Fruit fly (Drosophila melanogaster): ENCODE data around the gene gzl.

gzl gene

dm6 chr3R:6345814-6346213 is 36.9 kb upstream of the gzl start, which contains the start of the genes SmD2 and CG18048 (continued):
- TF ChIP-seq luna (GFP tag; optimal IDR thresholded peaks at IDR 0.05), result no peak
- TF ChIP-seq CG12659 (GFP tag; optimal IDR thresholded peaks at IDR 0.05), result peak; percentile 47
- TF ChIP-seq crp (GFP tag; optimal IDR thresholded peaks at IDR 0.05), result no peak
- peak; percentile 27 for TF ChIP-seq CG13775 (GFP tag; optimal IDR thresholded peaks at IDR 0.05)
- no peak for TF ChIP-seq Dip2 (GFP tag; IDR thresholded peaks at IDR 0.05)
- TF ChIP-seq CG6689 (GFP tag; IDR thresholded peaks at IDR 0.05), result no peak
- TF ChIP-seq tna (GFP tag; IDR thresholded peaks at IDR 0.05; ENCODE audit: partially characterized antibody), result peak; percentile 43; the same call in 1 of the 2 replicates
- TF ChIP-seq vnd (GFP tag; IDR thresholded peaks at IDR 0.05; ENCODE audit: partially characterized antibody), result peak; percentile 75
- TF ChIP-seq CG2712 (tag; optimal IDR thresholded peaks at IDR 0.05), result peak; percentile 54
- TF ChIP-seq CG1024 (GFP tag; IDR thresholded peaks at IDR 0.05), result no peak
- TF ChIP-seq nom (GFP tag; optimal IDR thresholded peaks at IDR 0.05), result no peak
- TF ChIP-seq CG2202 (tag; optimal IDR thresholded peaks at IDR 0.05), result no peak
- no peak for TF ChIP-seq onecut (GFP tag; IDR thresholded peaks at IDR 0.05)
- no peak for TF ChIP-seq CG9437 (GFP tag; optimal IDR thresholded peaks at IDR 0.05)
- no peak for TF ChIP-seq CG9876 (GFP tag; optimal IDR thresholded peaks at IDR 0.05)
- no peak for TF ChIP-seq ttk (GFP tag; IDR thresholded peaks at IDR 0.05)
- no peak for TF ChIP-seq CG18599 (GFP tag; optimal IDR thresholded peaks at IDR 0.05)
- TF ChIP-seq D (optimal IDR thresholded peaks at IDR 0.05), result no peak
- TF ChIP-seq D (GFP tag; optimal IDR thresholded peaks at IDR 0.05), result no peak
- no peak for TF ChIP-seq CG8281 (tag; optimal IDR thresholded peaks at IDR 0.05)
- no peak for TF ChIP-seq gcm2 (GFP tag; optimal IDR thresholded peaks at IDR 0.05)
- peak; percentile 59 for TF ChIP-seq CG2116 (GFP tag; optimal IDR thresholded peaks at IDR 0.05)
- no peak for TF ChIP-seq ATbp (GFP tag; optimal IDR thresholded peaks at IDR 0.05)
- TF ChIP-seq H2.0 (GFP tag; IDR thresholded peaks at IDR 0.05), result no peak
- peak; percentile 30; the same call in 1 of the 2 replicates for TF ChIP-seq CG9932 (GFP tag; IDR thresholded peaks at IDR 0.05)

- TF ChIP-seq tio (GFP tag; optimal IDR thresholded peaks at IDR 0.05) (no peak), inv (GFP tag; IDR thresholded peaks at IDR 0.05; ENCODE audit: partially characterized antibody) (0 out of 2 replicates have a peak, but pooled peaks have one; percentile 12), gem (tag; optimal IDR thresholded peaks at IDR 0.05) (peak; percentile 19), CG10979 (tag; optimal IDR thresholded peaks at IDR 0.05) (peak; percentile 6)
These were observed 33.8 kb upstream of the gzl start, which contains the start of gene Hr83 for dm6 chr3R:6348943-6349342. TSS of gene Hr83 (plus strand) at chr3R:6349243.

- TF ChIP-seq sens (GFP tag) (peak; percentile 80), Xrp1 (GFP tag; IDR thresholded peaks at IDR 0.05) (no peak), CG17328 (GFP tag; IDR thresholded peaks at IDR 0.05) (no peak), CG12155 (GFP tag; optimal IDR thresholded peaks at IDR 0.05) (no peak), CG17186 (GFP tag; optimal IDR thresholded peaks at IDR 0.05) (peak; percentile 25), CG31224 (GFP tag; IDR thresholded peaks at IDR 0.05) (no peak), CG16813 (GFP tag; IDR thresholded peaks at IDR 0.05; ENCODE audit: partially characterized antibody) (peak; percentile 95), Jarid2 (GFP tag; optimal IDR thresholded peaks at IDR 0.05) (no peak), CG7928 (GFP tag; optimal IDR thresholded peaks at IDR 0.05) (no peak), HLH4C (GFP tag; IDR thresholded peaks at IDR 0.05; ENCODE audit: partially characterized antibody) (peak; percentile 90), CG31441 (GFP tag; IDR thresholded peaks at IDR 0.05) (peak; percentile 45; the same call in 1 of the 2 replicates), org-1 (GFP tag; optimal IDR thresholded peaks at IDR 0.05) (no peak), tio (GFP tag; optimal IDR thresholded peaks at IDR 0.05) (no peak), Blimp-1 (GFP tag; optimal IDR thresholded peaks at IDR 0.05) (no peak), Dad (GFP tag; optimal IDR thresholded peaks at IDR 0.05) (no peak), CG42726 (GFP tag; IDR thresholded peaks at IDR 0.05; ENCODE audit: partially characterized antibody) (peak; percentile 95), ATbp (GFP tag; optimal IDR thresholded peaks at IDR 0.05) (no peak), CG11504 (tag; optimal IDR thresholded peaks at IDR 0.05) (peak; percentile 4), CG10274 (GFP tag; optimal IDR thresholded peaks at IDR 0.05) (no peak), CG5180 (GFP tag; optimal IDR thresholded peaks at IDR 0.05) (no peak), seq (GFP tag; IDR thresholded peaks at IDR 0.05) (no peak), CG2116 (GFP tag; optimal IDR thresholded peaks at IDR 0.05) (peak; percentile 56)
These were observed 32.0 kb upstream of the gzl start, which contains the start of gene Pak for dm6 chr3R:6350755-6351154. TSS of gene Pak (plus strand) at chr3R:6350896.
